Worm (Caenorhabditis elegans): Measurements from ENCODE around the gene hda-6.
A peak's percentile ranks its signal among the peaks of the same experiment; 100 is the strongest.

Gene hda-6

DNA sequence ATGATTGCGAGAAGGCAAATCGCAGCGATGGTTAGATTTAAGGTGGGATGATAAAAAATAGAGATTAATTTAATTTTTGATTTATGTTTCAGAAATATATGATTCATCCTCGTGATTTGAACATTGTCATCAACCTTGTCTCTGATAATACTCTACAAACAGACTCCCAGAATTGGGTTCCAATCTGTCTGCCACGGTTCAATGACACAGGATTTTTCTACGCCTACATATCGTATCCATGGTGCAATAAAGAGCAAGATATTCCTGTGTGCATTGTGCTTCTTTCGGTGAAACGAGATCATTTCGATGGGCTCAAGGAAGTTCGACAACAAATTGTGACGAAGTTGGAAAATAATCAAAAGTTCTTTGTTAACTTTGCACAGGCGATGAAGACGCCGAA is 3.8 kb upstream of the hda-6 start:
- TF ChIP-seq mel-28 (tag; optimal IDR thresholded peaks at IDR 0.05; ENCODE audit: borderline replicate concordance) (no peak), dpl-1 (GFP tag; optimal IDR thresholded peaks at IDR 0.05) (no peak), F22D6.2 (tag; optimal IDR thresholded peaks at IDR 0.05) (no peak), let-607 (tag; optimal IDR thresholded peaks at IDR 0.05) (no peak), Y95B8A.8 (GFP tag; IDR thresholded peaks at IDR 0.05) (no peak), attf-6 (GFP tag; IDR thresholded peaks at IDR 0.05) (no peak), nhr-90 (tag; optimal IDR thresholded peaks at IDR 0.05) (no peak), lsl-1 (GFP tag; optimal IDR thresholded peaks at IDR 0.05) (no peak), let-526 (GFP tag; IDR thresholded peaks at IDR 0.05) (no peak), repo-1 (tag; optimal IDR thresholded peaks at IDR 0.05) (no peak)

ce11 chrIV:5366567-5366966 is 2.5 kb upstream of the hda-6 start, which contains the start of gene sand-1:
sand-1 (plus strand) TSS chrIV:5366867.
- TF ChIP-seq hsf-1 (GFP tag; IDR thresholded peaks at IDR 0.05): no peak
- no peak for TF ChIP-seq madf-8 (GFP tag; conservative IDR thresholded peaks at IDR 0.05)
- TF ChIP-seq snpc-4 (GFP tag; optimal IDR thresholded peaks at IDR 0.05): no peak
- peak in 1 of 4 experiments; percentile 66 for TF ChIP-seq snpc-4 (tag; optimal IDR thresholded peaks at IDR 0.05)
- peak; percentile 30 for TF ChIP-seq athp-1 (tag; optimal IDR thresholded peaks at IDR 0.05)

ce11 chrIV:5360533-5360932 is 3.6 kb downstream of the hda-6 start, which contains the start of gene F41H10.5:
F41H10.5 (plus strand) TSS chrIV:5360907.
- TF ChIP-seq mxl-1 (tag; optimal IDR thresholded peaks at IDR 0.05) (no peak), nhr-179 (tag; optimal IDR thresholded peaks at IDR 0.05) (no peak)

DNA sequence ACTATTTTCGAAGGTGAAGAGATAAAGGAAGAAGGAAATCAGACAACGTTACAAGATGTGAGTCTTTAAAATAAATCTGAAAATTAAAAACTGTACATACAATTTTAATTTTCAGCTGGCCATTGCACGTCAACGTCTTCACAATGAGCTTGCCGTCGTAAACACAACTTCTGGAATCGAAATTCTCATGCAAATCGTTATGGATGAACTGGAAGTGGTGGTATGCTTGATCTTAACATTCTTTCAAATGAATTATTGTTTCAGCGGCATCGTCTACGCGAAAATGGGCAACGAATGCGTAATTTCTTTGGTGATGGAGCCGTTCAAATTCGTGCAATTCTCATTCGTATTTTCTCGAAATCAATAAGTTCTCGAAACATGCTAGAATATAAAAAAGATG is 9.5 kb downstream of the hda-6 start:
- TF ChIP-seq B0336.3 (GFP tag; IDR thresholded peaks at IDR 0.05): no peak

ce11 chrIV:5354124-5354523 is 10.0 kb downstream of the hda-6 start, which contains the start of gene Y4C6B.1:
Y4C6B.1 (plus strand) TSS chrIV:5354488.
- no peak for TF ChIP-seq madf-3 (GFP tag; IDR thresholded peaks at IDR 0.05)
- no peak for TF ChIP-seq F23B12.7 (tag; optimal IDR thresholded peaks at IDR 0.05; ENCODE audit: insufficient read depth)
- TF ChIP-seq hmg-20 (GFP tag; IDR thresholded peaks at IDR 0.05): no peak
- no peak for TF ChIP-seq rcor-1 (GFP tag; IDR thresholded peaks at IDR 0.05)
- TF ChIP-seq tbx-9 (tag; optimal IDR thresholded peaks at IDR 0.05; ENCODE audit: borderline replicate concordance): no peak
- TF ChIP-seq mcd-1 (GFP tag; IDR thresholded peaks at IDR 0.05): peak; percentile 69
- TF ChIP-seq Y53G8AR.9 (GFP tag; conservative IDR thresholded peaks at IDR 0.05): no peak
- no peak for TF ChIP-seq nhr-179 (tag; optimal IDR thresholded peaks at IDR 0.05)
- TF ChIP-seq Y56A3A.18 (GFP tag; IDR thresholded peaks at IDR 0.05): no peak
- TF ChIP-seq efl-1 (GFP tag; optimal IDR thresholded peaks at IDR 0.05): peak; percentile 61
- no peak for TF ChIP-seq B0261.1 (tag; optimal IDR thresholded peaks at IDR 0.05)
- no peak for TF ChIP-seq repo-1 (tag; optimal IDR thresholded peaks at IDR 0.05)
- no peak for TF ChIP-seq attf-6 (GFP tag; IDR thresholded peaks at IDR 0.05)
- no peak for TF ChIP-seq C06A6.2 (GFP tag; conservative IDR thresholded peaks at IDR 0.05)
- TF ChIP-seq hsf-1 (GFP tag; IDR thresholded peaks at IDR 0.05): no peak
- no peak for TF ChIP-seq him-1 (tag; optimal IDR thresholded peaks at IDR 0.05)
- no peak for TF ChIP-seq nhr-80 (tag; optimal IDR thresholded peaks at IDR 0.05)
- no peak for TF ChIP-seq nhr-120 (GFP tag; IDR thresholded peaks at IDR 0.05)
- no peak for TF ChIP-seq egl-44 (GFP tag; IDR thresholded peaks at IDR 0.05)
- TF ChIP-seq dpl-1 (GFP tag; optimal IDR thresholded peaks at IDR 0.05): peak; percentile 8
- TF ChIP-seq akir-1 (GFP tag; optimal IDR thresholded peaks at IDR 0.05): no peak
- no peak for TF ChIP-seq lin-26 (GFP tag; IDR thresholded peaks at IDR 0.05)
- no peak for TF ChIP-seq lin-54 (GFP tag; optimal IDR thresholded peaks at IDR 0.05)
- no peak for TF ChIP-seq athp-1 (tag; optimal IDR thresholded peaks at IDR 0.05)
- TF ChIP-seq nhr-27 (tag; optimal IDR thresholded peaks at IDR 0.05): no peak
- no peak for TF ChIP-seq B0035.1 (tag; optimal IDR thresholded peaks at IDR 0.05)
- TF ChIP-seq ets-4 (GFP tag; optimal IDR thresholded peaks at IDR 0.05): no peak
- no peak for TF ChIP-seq die-1 (tag; optimal IDR thresholded peaks at IDR 0.05)
- no peak for TF ChIP-seq ccch-3 (GFP tag; optimal IDR thresholded peaks at IDR 0.05)
- no peak for TF ChIP-seq nfya-2 (GFP tag; IDR thresholded peaks at IDR 0.05)
- no peak for TF ChIP-seq nhr-90 (tag; optimal IDR thresholded peaks at IDR 0.05)

Data from whole organism, young adult.